Fruit fly (Drosophila melanogaster) whole organism, embryonic: ENCODE data around the gene CG31467.

Experiments
- Abd-B ChIP-seq: fragments of 200-800 bp; sonication (Bioruptor generic); optimal IDR thresholded peaks from 2 replicates; lab custom pipeline; 2018; ENCODE audit warnings: missing biosample characterization, mild to moderate bottlenecking, missing genetic modification characterization, moderate library complexity
- Asciz ChIP-seq: fragments of 200-800 bp; sonication (Bioruptor generic); optimal IDR thresholded peaks from 2 replicates; lab custom pipeline; 2017; ENCODE audit warnings: missing biosample characterization, mild to moderate bottlenecking, missing genetic modification characterization, missing genetic modification reagents
- Bteb2 ChIP-seq: fragments of 200-800 bp; sonication (Bioruptor generic); optimal IDR thresholded peaks from 2 replicates; lab custom pipeline; 2016; ENCODE audit warnings: missing biosample characterization, missing genetic modification characterization
- CG10209 ChIP-seq: fragments of 200-800 bp; sonication (Bioruptor generic); optimal IDR thresholded peaks from 3 replicates; lab custom pipeline; 2017; ENCODE audit warnings: missing biosample characterization, mild to moderate bottlenecking, missing genetic modification characterization, missing genetic modification reagents
- CG11560 ChIP-seq: fragments of 200-800 bp; sonication (Bioruptor generic); IDR thresholded peaks from 3 replicates; pipeline ENCODE4 v1.3.6; 2022; ENCODE audit warnings: missing biosample characterization, missing genetic modification characterization
- CG12299 ChIP-seq: fragments of 200-800 bp; sonication (Bioruptor generic); optimal IDR thresholded peaks from 2 replicates; lab custom pipeline; 2018; ENCODE audit warnings: missing biosample characterization, mild to moderate bottlenecking, missing genetic modification characterization
- CG1233 ChIP-seq: fragments of 200-800 bp; sonication (Bioruptor generic); optimal IDR thresholded peaks from 4 replicates; lab custom pipeline; 2018; ENCODE audit warnings: missing biosample characterization, mild to moderate bottlenecking, missing genetic modification characterization
- CG12659 ChIP-seq: fragments of 200-800 bp; sonication (Bioruptor generic); optimal IDR thresholded peaks from 3 replicates; lab custom pipeline; 2017; ENCODE audit warnings: mild to moderate bottlenecking, missing biosample characterization, missing genetic modification reagents, missing genetic modification characterization
- CG14710 ChIP-seq: fragments of 200-800 bp; sonication (Bioruptor generic); optimal IDR thresholded peaks from 3 replicates; lab custom pipeline; 2019; ENCODE audit warnings: missing biosample characterization, mild to moderate bottlenecking, missing genetic modification characterization, moderate library complexity
- CG14860 ChIP-seq: fragments of 200-800 bp; sonication (Bioruptor generic); IDR thresholded peaks from 3 replicates; pipeline ENCODE4 v1.3.6; 2022; ENCODE audit warnings: missing biosample characterization, missing genetic modification characterization; ENCODE audit not compliant: partially characterized antibody
- CG14965 ChIP-seq: fragments of 200-800 bp; sonication (Bioruptor generic); optimal IDR thresholded peaks from 2 replicates; lab custom pipeline; 2016; ENCODE audit warnings: missing biosample characterization, missing genetic modification characterization, borderline replicate concordance
- CG15601 ChIP-seq: fragments of 200-800 bp; sonication (Bioruptor generic); optimal IDR thresholded peaks from 3 replicates; lab custom pipeline; 2019; ENCODE audit warnings: missing biosample characterization, mild to moderate bottlenecking, missing genetic modification characterization, moderate library complexity
- CG17802 ChIP-seq: fragments of 200-800 bp; sonication (Bioruptor generic); optimal IDR thresholded peaks from 2 replicates; lab custom pipeline; 2018; ENCODE audit warnings: missing biosample characterization, mild to moderate bottlenecking, missing genetic modification characterization, moderate library complexity
- CG18764 ChIP-seq: fragments of 200-800 bp; sonication (Bioruptor generic); optimal IDR thresholded peaks from 3 replicates; lab custom pipeline; 2016; ENCODE audit warnings: missing biosample characterization, missing genetic modification characterization
- CG31365 ChIP-seq: fragments of 200-800 bp; sonication (Bioruptor generic); optimal IDR thresholded peaks from 2 replicates; lab custom pipeline; 2018; ENCODE audit warnings: missing biosample characterization, mild to moderate bottlenecking, missing genetic modification characterization
- CG3407 ChIP-seq: fragments of 200-800 bp; sonication (Bioruptor generic); optimal IDR thresholded peaks from 2 replicates; lab custom pipeline; 2018; ENCODE audit warnings: missing biosample characterization, mild to moderate bottlenecking, missing genetic modification characterization
- CG6689 ChIP-seq: fragments of 200-800 bp; sonication (Bioruptor generic); IDR thresholded peaks from 2 replicates; pipeline ENCODE4 v1.3.6; 2022; ENCODE audit warnings: missing biosample characterization, missing genetic modification characterization
- CG9215 ChIP-seq: fragments of 200-800 bp; sonication (Bioruptor generic); IDR thresholded peaks from 2 replicates; pipeline ENCODE4 v1.3.6; 2022; ENCODE audit warnings: missing biosample characterization, missing genetic modification characterization
- D19A ChIP-seq: fragments of 200-800 bp; optimal IDR thresholded peaks from 3 replicates; lab custom pipeline; 2019; ENCODE audit warnings: missing biosample characterization, mild to moderate bottlenecking, missing genetic modification characterization, moderate library complexity
- Dek ChIP-seq: fragments of 200-800 bp; sonication (Bioruptor generic); optimal IDR thresholded peaks from 3 replicates; lab custom pipeline; 2019; ENCODE audit warnings: missing biosample characterization, mild to moderate bottlenecking, missing genetic modification characterization, moderate library complexity
- Dp ChIP-seq: fragments of 200-800 bp; sonication (Bioruptor generic); optimal IDR thresholded peaks from 2 replicates; lab custom pipeline; 2018; ENCODE audit warnings: missing biosample characterization, mild to moderate bottlenecking, missing genetic modification characterization, moderate library complexity
- Eip74EF ChIP-seq, 2 experiments: fragments of 200-800 bp in 1 of 2; fragments of >200 bp in 1 of 2; sonication (Bioruptor generic) in 1 of 2; optimal IDR thresholded peaks; 2 replicates each; lab custom pipeline; 2017 to 2019; ENCODE audit warnings: missing biosample characterization in 2 of 2, missing genetic modification characterization in 2 of 2, mild to moderate bottlenecking in 1 of 2, moderate library complexity in 1 of 2
- H2.0 ChIP-seq: fragments of 200-800 bp; sonication (Bioruptor generic); IDR thresholded peaks from 2 replicates; pipeline ENCODE4 v1.3.6; 2022; ENCODE audit warnings: missing biosample characterization, missing genetic modification characterization
- HLH3B ChIP-seq: fragments of 200-800 bp; sonication (Bioruptor generic); IDR thresholded peaks from 2 replicates; pipeline ENCODE4 v1.3.6; 2022; ENCODE audit warnings: missing biosample characterization, missing genetic modification characterization
- HLH4C ChIP-seq: fragments of 200-800 bp; sonication (Bioruptor generic); IDR thresholded peaks from 3 replicates; pipeline ENCODE4 v1.3.6; 2022; ENCODE audit warnings: missing biosample characterization, missing genetic modification characterization; ENCODE audit not compliant: partially characterized antibody
- Hmx ChIP-seq: fragments of 200-800 bp; sonication (Bioruptor generic); optimal IDR thresholded peaks from 2 replicates; lab custom pipeline; 2016; ENCODE audit warnings: missing biosample characterization, missing genetic modification characterization
- Mrtf ChIP-seq: fragments of 200-800 bp; sonication (Bioruptor generic); IDR thresholded peaks from 3 replicates; pipeline ENCODE4 v1.3.6; 2022; ENCODE audit warnings: missing biosample characterization, missing genetic modification characterization
- Nf-YA ChIP-seq: fragments of 200-800 bp; sonication (Bioruptor generic); IDR thresholded peaks from 2 replicates; pipeline ENCODE4 v1.3.6; 2022; ENCODE audit warnings: missing biosample characterization, missing genetic modification characterization
- Scr ChIP-seq: fragments of 200-800 bp; sonication (Bioruptor generic); IDR thresholded peaks from 2 replicates; pipeline ENCODE4 v1.3.6; 2022; ENCODE audit warnings: missing biosample characterization, missing genetic modification characterization; ENCODE audit not compliant: partially characterized antibody
- Spps ChIP-seq: fragments of 200-800 bp; sonication (Bioruptor generic); optimal IDR thresholded peaks from 2 replicates; lab custom pipeline; 2018; ENCODE audit warnings: missing biosample characterization, mild to moderate bottlenecking, missing genetic modification characterization
- Sry-δ ChIP-seq: fragments of 200-800 bp; sonication (Bioruptor generic); optimal IDR thresholded peaks from 2 replicates; lab custom pipeline; 2016; ENCODE audit warnings: missing biosample characterization, missing genetic modification characterization
- Stat92E ChIP-seq, 3 experiments: fragments of >200 bp in 2 of 3; fragments of 200-800 bp in 1 of 3; sonication (Bioruptor generic) in 1 of 3; optimal IDR thresholded peaks; 2 replicates each; lab custom pipeline; 2017 to 2019; ENCODE audit warnings: missing biosample characterization in 3 of 3, missing genetic modification characterization in 3 of 3, mild to moderate bottlenecking in 1 of 3, moderate library complexity in 1 of 3
- cg ChIP-seq: fragments of 200-800 bp; sonication (Bioruptor generic); optimal IDR thresholded peaks from 3 replicates; lab custom pipeline; 2019; ENCODE audit warnings: missing biosample characterization, mild to moderate bottlenecking, missing genetic modification characterization, moderate library complexity
- dpn ChIP-seq, 2 experiments: fragments of 200-800 bp; sonication (Bioruptor generic); optimal IDR thresholded peaks; 3 replicates each; lab custom pipeline; 2016; ENCODE audit warnings: missing biosample characterization in 2 of 2, missing genetic modification characterization in 2 of 2
- grau ChIP-seq: fragments of 200-800 bp; optimal IDR thresholded peaks from 3 replicates; lab custom pipeline; 2019; ENCODE audit warnings: missing biosample characterization, mild to moderate bottlenecking, missing genetic modification characterization, moderate library complexity
- grn ChIP-seq: fragments of 200-800 bp; sonication (Bioruptor generic); optimal IDR thresholded peaks from 3 replicates; lab custom pipeline; 2017; ENCODE audit warnings: missing biosample characterization, missing genetic modification characterization
- gt ChIP-seq: fragments of 200-800 bp; sonication (Bioruptor generic); IDR thresholded peaks from 2 replicates; pipeline ENCODE4 v1.3.6; 2022; ENCODE audit warnings: missing biosample characterization, missing genetic modification characterization
- ham ChIP-seq: fragments of 200-800 bp; sonication (Bioruptor generic); IDR thresholded peaks from 2 replicates; pipeline ENCODE4 v1.3.6; 2022; ENCODE audit warnings: missing biosample characterization, missing genetic modification characterization
- lilli ChIP-seq: fragments of 200-800 bp; sonication (Bioruptor generic); optimal IDR thresholded peaks from 3 replicates; lab custom pipeline; 2016; ENCODE audit warnings: missing biosample characterization, missing genetic modification characterization
- lmd ChIP-seq: fragments of 200-800 bp; sonication (Bioruptor generic); IDR thresholded peaks from 2 replicates; pipeline ENCODE4 v1.3.6; 2022; ENCODE audit warnings: missing biosample characterization, missing genetic modification characterization
- mld ChIP-seq: fragments of 200-800 bp; sonication (Bioruptor generic); IDR thresholded peaks from 3 replicates; pipeline ENCODE4 v1.3.6; 2022; ENCODE audit warnings: missing biosample characterization, missing genetic modification characterization; ENCODE audit not compliant: partially characterized antibody
- pan ChIP-seq, 4 experiments: fragments of >200 bp in 3 of 4; fragments of 200-800 bp in 1 of 4; sonication (Bioruptor generic) in 1 of 4; optimal IDR thresholded peaks in 3 of 4; IDR thresholded peaks in 1 of 4; 2 replicates each; pipeline versions ENCODE4 v1.3.6 to Lab custom; 2017 to 2022; ENCODE audit warnings: missing biosample characterization in 2 of 4, missing genetic modification characterization in 2 of 4, mixed read lengths in 1 of 4
- row ChIP-seq: fragments of 200-800 bp; sonication (Bioruptor generic); IDR thresholded peaks from 3 replicates; pipeline ENCODE4 v1.3.6; 2022; ENCODE audit warnings: missing biosample characterization, missing genetic modification characterization
- slbo ChIP-seq: fragments of 200-800 bp; sonication (Bioruptor generic); IDR thresholded peaks from 2 replicates; pipeline ENCODE4 v1.3.6; 2022; ENCODE audit warnings: missing biosample characterization, missing genetic modification characterization
- so ChIP-seq: fragments of 200-800 bp; sonication (Bioruptor generic); IDR thresholded peaks from 3 replicates; pipeline ENCODE4 v1.3.6; 2022; ENCODE audit warnings: missing biosample characterization, missing genetic modification characterization
- tgo ChIP-seq: fragments of 200-800 bp; sonication (Bioruptor generic); IDR thresholded peaks from 3 replicates; pipeline ENCODE4 v1.3.6; 2022; ENCODE audit warnings: missing biosample characterization, missing genetic modification characterization
- tin ChIP-seq: fragments of 200-800 bp; sonication (Bioruptor generic); optimal IDR thresholded peaks from 3 replicates; lab custom pipeline; 2016; ENCODE audit warnings: missing biosample characterization, missing genetic modification characterization

Gene CG31467

dm6 chr3R:10699020-10699951, 7.4 kb downstream of the CG31467 start (continued):
- TF ChIP-seq Scr (GFP tag; lab: Robert Waterston, UW) = no peak
- TF ChIP-seq Spps (tag; lab: Kevin White, UChicago) = no peak
- TF ChIP-seq Stat92E (GFP tag; optimal IDR thresholded peaks at IDR 0.05; lab: Kevin White, UChicago) = no peak
- TF ChIP-seq CG6689 = no peak
- no peak for TF ChIP-seq CG3407 (GFP tag; lab: Kevin White, UChicago)
- no peak for TF ChIP-seq Asciz (GFP tag; lab: Kevin White, UChicago)
- TF ChIP-seq CG1233 (GFP tag; lab: Kevin White, UChicago) = no peak
- TF ChIP-seq lmd (GFP tag; lab: Robert Waterston, UW) = no peak
- no peak for TF ChIP-seq Abd-B (GFP tag; lab: Kevin White, UChicago)
- no peak for TF ChIP-seq HLH4C (GFP tag; lab: Robert Waterston, UW)
- TF ChIP-seq Bteb2 (GFP tag; lab: Kevin White, UChicago) = no peak
- TF ChIP-seq CG11560 (tag; lab: Robert Waterston, UW) = no peak
- TF ChIP-seq CG14710 = no peak
- no peak for TF ChIP-seq pan (optimal IDR thresholded peaks at IDR 0.05; lab: Kevin White, UChicago)
- peak in 1 of 2 experiments; percentile 25 for TF ChIP-seq pan (GFP tag; optimal IDR thresholded peaks at IDR 0.05 in 1 of 2, IDR thresholded peaks at IDR 0.05 in 1 of 2)
- peak; percentile 32 for TF ChIP-seq Dek (tag; lab: Kevin White, UChicago)
- TF ChIP-seq CG10209 (GFP tag; lab: Kevin White, UChicago) = no peak
- TF ChIP-seq Nf-YA (GFP tag; lab: Robert Waterston, UW) = no peak
- TF ChIP-seq CG18764 (GFP tag; lab: Kevin White, UChicago) = no peak
- TF ChIP-seq CG15601 (tag; lab: Kevin White, UChicago) = no peak
- TF ChIP-seq mld (GFP tag; lab: Robert Waterston, UW) = no peak
- TF ChIP-seq H2.0 (GFP tag; lab: Robert Waterston, UW) = no peak
- peak; percentile 57 for TF ChIP-seq slbo (GFP tag; lab: Robert Waterston, UW)
- no peak for TF ChIP-seq Mrtf
- TF ChIP-seq lilli = peak; percentile 53
- TF ChIP-seq ham (GFP tag; lab: Robert Waterston, UW) = no peak
- no peak for TF ChIP-seq tgo
- peak in 1 of 2 experiments; percentile 1 for TF ChIP-seq dpn (GFP tag; optimal IDR thresholded peaks at IDR 0.05; lab: Kevin White, UChicago)
- TF ChIP-seq CG17802 = no peak
- TF ChIP-seq cg (GFP tag; lab: Kevin White, UChicago) = no peak
- no peak for TF ChIP-seq CG9215 (GFP tag; lab: Robert Waterston, UW)
- no peak for TF ChIP-seq grau
- no peak for TF ChIP-seq Dp
- TF ChIP-seq Eip74EF (GFP tag; optimal IDR thresholded peaks at IDR 0.05; lab: Kevin White, UChicago) = no peak
- TF ChIP-seq tin = no peak
- no peak for TF ChIP-seq gt (GFP tag; lab: Robert Waterston, UW)
- TF ChIP-seq D19A (tag; lab: Kevin White, UChicago) = no peak
- no peak for TF ChIP-seq CG31365 (tag; lab: Kevin White, UChicago)
- TF ChIP-seq CG12299 (tag; lab: Kevin White, UChicago) = no peak
- TF ChIP-seq grn = peak; percentile 68
- TF ChIP-seq CG14860 (GFP tag; lab: Robert Waterston, UW) = no peak
- TF ChIP-seq Sry-δ = no peak
- peak; percentile 51; the same call in 1 of the 3 replicates for TF ChIP-seq row (GFP tag; lab: Robert Waterston, UW)
- TF ChIP-seq Hmx (GFP tag; lab: Kevin White, UChicago) = no peak
- no peak for TF ChIP-seq HLH3B (GFP tag; lab: Robert Waterston, UW)
- peak; percentile 23; the same call in 2 of the 3 replicates for TF ChIP-seq so (GFP tag; lab: Robert Waterston, UW)
- TF ChIP-seq CG12659 (GFP tag; lab: Kevin White, UChicago) = no peak
- no peak for TF ChIP-seq CG14965 (GFP tag; lab: Kevin White, UChicago)
